Worm (Caenorhabditis elegans) whole organism, mixed stage, embryonic: ENCODE measurements around the gene pals-30.

ENCODE experiments used
- blmp-1 ChIP-seq: fragments of 150-350 bp; optimal IDR thresholded peaks from 2 replicates; lab custom pipeline; 2014; ENCODE audit warnings: missing biosample characterization, missing genetic modification characterization
- lsy-2 ChIP-seq: fragments of 150-350 bp; optimal IDR thresholded peaks from 2 replicates; lab custom pipeline; 2014; ENCODE audit warnings: missing biosample characterization, missing genetic modification characterization
- unc-62 ChIP-seq: fragments of 150-350 bp; optimal IDR thresholded peaks from 2 replicates; lab custom pipeline; 2014; ENCODE audit warnings: missing biosample characterization, missing genetic modification reagents, missing genetic modification characterization

ce11 chrIV:14505066-14505465 is 46.7 kb downstream of the pals-30 start, which contains the start of gene tag-273:
- TF ChIP-seq blmp-1 (tag; lab: Kevin White, UChicago) = no peak
- no peak for TF ChIP-seq lsy-2
- TF ChIP-seq unc-62 (GFP tag; lab: Kevin White, UChicago) = no peak
